Fruit fly (Drosophila melanogaster) whole organism, embryonic: ENCODE results near the gene a10.

ENCODE experiments used
- B-H1 ChIP-seq: fragments of 200-800 bp; sonication (Bioruptor generic); IDR thresholded peaks from 3 replicates; pipeline ENCODE4 v1.3.6; 2022; ENCODE audit warnings: missing biosample characterization, missing genetic modification characterization
- BEAF-32 ChIP-seq: fragments of 200-800 bp; sonication (Bioruptor generic); optimal IDR thresholded peaks from 3 replicates; lab custom pipeline; 2017; ENCODE audit warnings: missing biosample characterization, missing genetic modification characterization, mild to moderate bottlenecking, moderate library complexity, missing genetic modification reagents
- Bgb ChIP-seq: fragments of 200-800 bp; sonication (Bioruptor generic); IDR thresholded peaks from 2 replicates; pipeline ENCODE4 v1.3.6; 2022; ENCODE audit warnings: missing biosample characterization, missing genetic modification characterization; ENCODE audit not compliant: partially characterized antibody
- C15 ChIP-seq: fragments of 200-800 bp; sonication (Bioruptor generic); IDR thresholded peaks from 3 replicates; pipeline ENCODE4 v1.3.6; 2022; ENCODE audit warnings: missing biosample characterization, missing genetic modification characterization
- CG13287 ChIP-seq: fragments of 200-800 bp; sonication (Bioruptor generic); IDR thresholded peaks from 2 replicates; pipeline ENCODE4 v1.3.6; 2022; ENCODE audit warnings: missing biosample characterization, missing genetic modification characterization; ENCODE audit not compliant: partially characterized antibody
- CG15269 ChIP-seq: fragments of 200-800 bp; sonication (Bioruptor generic); optimal IDR thresholded peaks from 2 replicates; lab custom pipeline; 2018; ENCODE audit warnings: missing biosample characterization, mild to moderate bottlenecking, missing genetic modification characterization, moderate library complexity
- CG16813 ChIP-seq: fragments of 200-800 bp; sonication (Bioruptor generic); IDR thresholded peaks from 3 replicates; pipeline ENCODE4 v1.3.6; 2022; ENCODE audit warnings: missing biosample characterization, missing genetic modification characterization; ENCODE audit not compliant: partially characterized antibody
- CG2116 ChIP-seq: fragments of 200-800 bp; sonication (Bioruptor generic); optimal IDR thresholded peaks from 3 replicates; lab custom pipeline; 2018; ENCODE audit warnings: missing biosample characterization, mild to moderate bottlenecking, missing genetic modification characterization
- CG2199 ChIP-seq: fragments of 200-800 bp; sonication (Bioruptor generic); IDR thresholded peaks from 3 replicates; pipeline ENCODE4 v1.3.6; 2022; ENCODE audit warnings: missing biosample characterization, missing genetic modification characterization
- CG2712 ChIP-seq: fragments of 200-800 bp; optimal IDR thresholded peaks from 3 replicates; lab custom pipeline; 2019; ENCODE audit warnings: missing biosample characterization, mild to moderate bottlenecking, missing genetic modification characterization, moderate library complexity
- CG34224 ChIP-seq: fragments of 200-800 bp; sonication (Bioruptor generic); IDR thresholded peaks from 3 replicates; pipeline ENCODE4 v1.3.6; 2022; ENCODE audit warnings: missing biosample characterization, missing genetic modification characterization; ENCODE audit not compliant: partially characterized antibody
- CG6175 ChIP-seq: fragments of 200-800 bp; sonication (Bioruptor generic); IDR thresholded peaks from 3 replicates; pipeline ENCODE4 v1.3.6; 2022; ENCODE audit warnings: missing biosample characterization, missing genetic modification characterization
- CG7271 ChIP-seq: fragments of 200-800 bp; sonication (Bioruptor generic); optimal IDR thresholded peaks from 2 replicates; lab custom pipeline; 2018; ENCODE audit warnings: missing biosample characterization, mild to moderate bottlenecking, missing genetic modification characterization, moderate library complexity
- CG7357 ChIP-seq: fragments of 200-800 bp; sonication (Bioruptor generic); IDR thresholded peaks from 3 replicates; pipeline ENCODE4 v1.3.6; 2022; ENCODE audit warnings: missing biosample characterization, missing genetic modification characterization
- CG7963 ChIP-seq: fragments of 200-800 bp; sonication (Bioruptor generic); IDR thresholded peaks from 3 replicates; pipeline ENCODE4 v1.3.6; 2022; ENCODE audit warnings: missing biosample characterization, missing genetic modification characterization; ENCODE audit not compliant: partially characterized antibody
- CG7987 ChIP-seq: fragments of 200-800 bp; sonication (Bioruptor generic); optimal IDR thresholded peaks from 2 replicates; lab custom pipeline; 2018; ENCODE audit warnings: missing biosample characterization, mild to moderate bottlenecking, missing genetic modification characterization, moderate library complexity
- Dll ChIP-seq: fragments of 200-800 bp; sonication (Bioruptor generic); IDR thresholded peaks from 4 replicates; pipeline ENCODE4 v1.3.6; 2022; ENCODE audit warnings: missing biosample characterization, missing genetic modification characterization; ENCODE audit not compliant: partially characterized antibody
- Dp ChIP-seq: fragments of 200-800 bp; sonication (Bioruptor generic); optimal IDR thresholded peaks from 2 replicates; lab custom pipeline; 2018; ENCODE audit warnings: missing biosample characterization, mild to moderate bottlenecking, missing genetic modification characterization, moderate library complexity
- E2f2 ChIP-seq: fragments of 200-800 bp; sonication (Bioruptor generic); IDR thresholded peaks from 2 replicates; pipeline ENCODE4 v1.3.6; 2022; ENCODE audit warnings: missing biosample characterization, missing genetic modification characterization
- HLH4C ChIP-seq: fragments of 200-800 bp; sonication (Bioruptor generic); IDR thresholded peaks from 3 replicates; pipeline ENCODE4 v1.3.6; 2022; ENCODE audit warnings: missing biosample characterization, missing genetic modification characterization; ENCODE audit not compliant: partially characterized antibody
- Nf-YA ChIP-seq: fragments of 200-800 bp; sonication (Bioruptor generic); IDR thresholded peaks from 2 replicates; pipeline ENCODE4 v1.3.6; 2022; ENCODE audit warnings: missing biosample characterization, missing genetic modification characterization
- Opbp ChIP-seq: fragments of 200-800 bp; sonication (Bioruptor generic); IDR thresholded peaks from 3 replicates; pipeline ENCODE4 v1.3.6; 2022; ENCODE audit warnings: missing biosample characterization, missing genetic modification characterization; ENCODE audit not compliant: partially characterized antibody
- Poxn ChIP-seq: fragments of 200-800 bp; sonication (Bioruptor generic); IDR thresholded peaks from 2 replicates; pipeline ENCODE4 v1.3.6; 2022; ENCODE audit warnings: missing biosample characterization, missing genetic modification characterization
- amos ChIP-seq: fragments of 200-800 bp; sonication (Bioruptor generic); IDR thresholded peaks from 2 replicates; pipeline ENCODE4 v1.3.6; 2022; ENCODE audit warnings: missing biosample characterization, missing genetic modification characterization; ENCODE audit not compliant: partially characterized antibody
- bbx ChIP-seq: fragments of 200-800 bp; sonication (Bioruptor generic); IDR thresholded peaks from 2 replicates; pipeline ENCODE4 v1.3.6; 2022; ENCODE audit warnings: missing biosample characterization, missing genetic modification characterization; ENCODE audit not compliant: partially characterized antibody
- caup ChIP-seq: fragments of 200-800 bp; sonication (Bioruptor generic); optimal IDR thresholded peaks from 3 replicates; lab custom pipeline; 2017; ENCODE audit warnings: missing biosample characterization, mild to moderate bottlenecking, missing genetic modification characterization, moderate library complexity; ENCODE audit not compliant: severe bottlenecking
- chinmo ChIP-seq: fragments of 200-800 bp; sonication (Bioruptor generic); IDR thresholded peaks from 4 replicates; pipeline ENCODE4 v1.3.6; 2022; ENCODE audit warnings: missing biosample characterization, missing genetic modification characterization; ENCODE audit not compliant: partially characterized antibody
- crp ChIP-seq, 2 experiments: fragments of 200-800 bp; sonication (Bioruptor generic); optimal IDR thresholded peaks; 2 replicates in 1 of 2; 3 replicates in 1 of 2; lab custom pipeline; 2017; ENCODE audit warnings: missing biosample characterization in 2 of 2, missing genetic modification characterization in 2 of 2, mild to moderate bottlenecking in 1 of 2, moderate library complexity in 1 of 2
- cwo ChIP-seq: fragments of 200-800 bp; sonication (Bioruptor generic); optimal IDR thresholded peaks from 3 replicates; lab custom pipeline; 2017; ENCODE audit warnings: missing biosample characterization, missing genetic modification characterization, mild to moderate bottlenecking, moderate library complexity, missing genetic modification reagents
- dm ChIP-seq: fragments of 200-800 bp; sonication (Bioruptor generic); optimal IDR thresholded peaks from 3 replicates; lab custom pipeline; 2016; ENCODE audit warnings: missing biosample characterization, missing genetic modification characterization
- lab ChIP-seq: fragments of 200-800 bp; sonication (Bioruptor generic); optimal IDR thresholded peaks from 3 replicates; lab custom pipeline; 2017; ENCODE audit warnings: missing biosample characterization, missing genetic modification characterization, mild to moderate bottlenecking, moderate library complexity, missing genetic modification reagents
- pzg ChIP-seq: fragments of 200-800 bp; sonication (Bioruptor generic); optimal IDR thresholded peaks from 3 replicates; lab custom pipeline; 2018; ENCODE audit warnings: missing biosample characterization, mild to moderate bottlenecking, missing genetic modification characterization, moderate library complexity
- salm ChIP-seq: fragments of 200-800 bp; sonication (Bioruptor generic); optimal IDR thresholded peaks from 2 replicates; lab custom pipeline; 2018; ENCODE audit warnings: missing biosample characterization, mild to moderate bottlenecking, missing genetic modification characterization
- seq ChIP-seq: fragments of 200-800 bp; sonication (Bioruptor generic); IDR thresholded peaks from 2 replicates; pipeline ENCODE4 v1.3.6; 2022; ENCODE audit warnings: missing biosample characterization, missing genetic modification characterization
- slp2 ChIP-seq: fragments of 200-800 bp; sonication (Bioruptor generic); optimal IDR thresholded peaks from 2 replicates; lab custom pipeline; 2016; ENCODE audit warnings: missing biosample characterization, missing genetic modification characterization
- sna ChIP-seq: fragments of 200-800 bp; sonication (Bioruptor generic); IDR thresholded peaks from 2 replicates; pipeline ENCODE4 v1.3.6; 2022; ENCODE audit warnings: missing biosample characterization, missing genetic modification characterization; ENCODE audit not compliant: partially characterized antibody
- sob ChIP-seq: fragments of 200-800 bp; sonication (Bioruptor generic); IDR thresholded peaks from 2 replicates; pipeline ENCODE4 v1.3.6; 2022; ENCODE audit warnings: missing biosample characterization, missing genetic modification characterization
- twi ChIP-seq: fragments of 200-800 bp; optimal IDR thresholded peaks from 2 replicates; lab custom pipeline; 2019; ENCODE audit warnings: missing biosample characterization, mild to moderate bottlenecking, missing genetic modification characterization, moderate library complexity
- unpg ChIP-seq: fragments of 200-800 bp; sonication (Bioruptor generic); optimal IDR thresholded peaks from 3 replicates; lab custom pipeline; 2018; ENCODE audit warnings: missing biosample characterization, mild to moderate bottlenecking, missing genetic modification characterization, moderate library complexity
- vnd ChIP-seq: fragments of 200-800 bp; sonication (Bioruptor generic); IDR thresholded peaks from 3 replicates; pipeline ENCODE4 v1.3.6; 2022; ENCODE audit warnings: missing biosample characterization, missing genetic modification characterization; ENCODE audit not compliant: partially characterized antibody

Gene a10

DNA sequence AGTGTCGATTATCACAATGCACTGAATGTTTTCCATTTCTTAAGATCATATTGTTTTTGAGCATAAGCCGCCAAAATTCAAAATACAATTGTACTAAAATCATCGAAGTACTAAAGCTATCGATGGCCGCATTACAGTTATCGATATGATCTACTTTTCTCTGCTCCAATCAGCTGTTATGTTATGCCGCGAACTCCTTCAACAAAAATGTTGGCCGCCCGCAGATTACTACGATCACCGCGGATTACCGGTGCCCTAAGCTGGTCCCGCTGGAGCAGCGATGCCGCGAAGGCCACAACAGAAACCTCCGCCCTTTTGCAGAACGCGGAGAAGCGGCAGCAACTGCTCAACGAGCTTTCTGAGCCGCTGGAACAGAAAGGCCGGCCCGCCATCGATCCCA lies 12.0 kb upstream of the a10 start, which contains the start of gene beg (continued):
- TF ChIP-seq Poxn (GFP tag; lab: Robert Waterston, UW) (no peak), C15 (GFP tag; lab: Robert Waterston, UW) (no peak), caup (GFP tag; lab: Kevin White, UChicago) (no peak), CG7271 (no peak), CG15269 (tag; lab: Kevin White, UChicago) (no peak), CG7357 (GFP tag; lab: Robert Waterston, UW) (no peak), CG2199 (GFP tag; lab: Robert Waterston, UW) (no peak), pzg (GFP tag; lab: Kevin White, UChicago) (peak; percentile 42), dm (GFP tag; lab: Kevin White, UChicago) (no peak), sna (GFP tag; lab: Robert Waterston, UW) (peak; percentile 78), twi (tag; lab: Kevin White, UChicago) (no peak), Dll (GFP tag; lab: Robert Waterston, UW) (peak; percentile 79), BEAF-32 (peak; percentile 60), E2f2 (GFP tag; lab: Robert Waterston, UW) (peak; percentile 92), bbx (GFP tag; lab: Robert Waterston, UW) (peak; percentile 79), vnd (GFP tag; lab: Robert Waterston, UW) (peak; percentile 49; the same call in 2 of the 3 replicates), CG16813 (GFP tag; lab: Robert Waterston, UW) (peak; percentile 61; the same call in 2 of the 3 replicates), CG34224 (GFP tag; lab: Robert Waterston, UW) (peak; percentile 93), CG6175 (no peak), CG2712 (tag; lab: Kevin White, UChicago) (no peak), amos (GFP tag; lab: Robert Waterston, UW) (peak; percentile 56; the same call in 1 of the 2 replicates), CG13287 (GFP tag; lab: Robert Waterston, UW) (peak; percentile 86), B-H1 (GFP tag; lab: Robert Waterston, UW) (no peak), HLH4C (GFP tag; lab: Robert Waterston, UW) (peak; percentile 81), slp2 (GFP tag; lab: Kevin White, UChicago) (no peak), salm (tag; lab: Kevin White, UChicago) (no peak), lab (GFP tag; lab: Kevin White, UChicago) (no peak), chinmo (0 out of 4 replicates have a peak, but pooled peaks have one; percentile 54), CG2116 (peak; percentile 69), sob (GFP tag; lab: Robert Waterston, UW) (no peak), Dp (peak; percentile 90), seq (GFP tag; lab: Robert Waterston, UW) (no peak), Opbp (GFP tag; lab: Robert Waterston, UW) (peak; percentile 73; the same call in 2 of the 3 replicates), Nf-YA (no peak), CG7987 (GFP tag; lab: Kevin White, UChicago) (no peak), Bgb (GFP tag; lab: Robert Waterston, UW) (peak; percentile 64), crp (GFP tag; optimal IDR thresholded peaks at IDR 0.05; lab: Kevin White, UChicago) (peak; percentile 30 to 90), cwo (GFP tag; lab: Kevin White, UChicago) (no peak), unpg (no peak), CG7963 (GFP tag; lab: Robert Waterston, UW) (peak; percentile 59)
- TF ChIP-seq, all 482 proteins: peak for 42
